Fruit fly (Drosophila melanogaster): ENCODE data around the gene CanA1.

CanA1 gene

dm6 chr3R:31060708-31061625 lies 21.8 kb downstream of the CanA1 start, which contains the start of gene dco (continued):
- peak; percentile 31; the same call in 1 of the 2 replicates for TF ChIP-seq ap (GFP tag; IDR thresholded peaks at IDR 0.05)
- TF ChIP-seq CG42726 (GFP tag; IDR thresholded peaks at IDR 0.05; ENCODE audit: partially characterized antibody): peak; percentile 69; the same call in 1 of the 2 replicates
- peak; percentile 76 for TF ChIP-seq CG10366 (GFP tag; IDR thresholded peaks at IDR 0.05)
- TF ChIP-seq CG14860 (GFP tag; IDR thresholded peaks at IDR 0.05; ENCODE audit: partially characterized antibody): no peak
- no peak for TF ChIP-seq CkIIα-i1 (GFP tag; IDR thresholded peaks at IDR 0.05)
- TF ChIP-seq NC2α (GFP tag; optimal IDR thresholded peaks at IDR 0.05): peak; percentile 26
- TF ChIP-seq CG10654 (GFP tag; optimal IDR thresholded peaks at IDR 0.05): peak; percentile 73
- TF ChIP-seq CG7987 (GFP tag; optimal IDR thresholded peaks at IDR 0.05): peak; percentile 81
- TF ChIP-seq gem (tag; optimal IDR thresholded peaks at IDR 0.05): peak; percentile 59
- peak; percentile 72 for TF ChIP-seq lilli (GFP tag; optimal IDR thresholded peaks at IDR 0.05)
- peak; percentile 34; the same call in 1 of the 2 replicates for TF ChIP-seq bowl (GFP tag; IDR thresholded peaks at IDR 0.05)
- TF ChIP-seq stwl (tag; optimal IDR thresholded peaks at IDR 0.05): peak; percentile 77
- TF ChIP-seq Sox100B (GFP tag; optimal IDR thresholded peaks at IDR 0.05): no peak
- peak; percentile 12 for TF ChIP-seq p53 (GFP tag; optimal IDR thresholded peaks at IDR 0.05)
- TF ChIP-seq CG33557 (GFP tag; optimal IDR thresholded peaks at IDR 0.05): no peak
- peak; percentile 32; the same call in 1 of the 2 replicates for TF ChIP-seq Bgb (GFP tag; IDR thresholded peaks at IDR 0.05; ENCODE audit: partially characterized antibody)
- peak in 1 of 2 experiments; percentile 53 for TF ChIP-seq insv (GFP tag; optimal IDR thresholded peaks at IDR 0.05)
- TF ChIP-seq corto (GFP tag; optimal IDR thresholded peaks at IDR 0.05): no peak
- TF ChIP-seq psq (GFP tag; optimal IDR thresholded peaks at IDR 0.05): no peak
- TF ChIP-seq dysf (GFP tag; IDR thresholded peaks at IDR 0.05): peak; percentile 87
- TF ChIP-seq oc (tag; optimal IDR thresholded peaks at IDR 0.05): no peak
- no peak for TF ChIP-seq usp (GFP tag; optimal IDR thresholded peaks at IDR 0.05)
- TF ChIP-seq maf-S (GFP tag; optimal IDR thresholded peaks at IDR 0.05): no peak
- TF ChIP-seq Mrtf (GFP tag; IDR thresholded peaks at IDR 0.05): peak; percentile 88
- TF ChIP-seq grn (GFP tag; optimal IDR thresholded peaks at IDR 0.05): no peak
- peak; percentile 61 for TF ChIP-seq CG15514 (GFP tag; optimal IDR thresholded peaks at IDR 0.05)
- TF ChIP-seq Optix (GFP tag; IDR thresholded peaks at IDR 0.05): peak; percentile 69; the same call in 2 of the 3 replicates
- peak; percentile 74 for TF ChIP-seq CG14710 (tag; optimal IDR thresholded peaks at IDR 0.05)
- TF ChIP-seq chif (GFP tag; optimal IDR thresholded peaks at IDR 0.05): peak; percentile 76 to 86
- no peak for TF ChIP-seq CG4282 (GFP tag; optimal IDR thresholded peaks at IDR 0.05)
- peak; percentile 75 for TF ChIP-seq CG1024 (GFP tag; IDR thresholded peaks at IDR 0.05)
- no peak for TF ChIP-seq Lim3 (GFP tag; IDR thresholded peaks at IDR 0.05)
- peak; percentile 49 for TF ChIP-seq ash1 (GFP tag; optimal IDR thresholded peaks at IDR 0.05)
- peak; percentile 97 for TF ChIP-seq cg (GFP tag; optimal IDR thresholded peaks at IDR 0.05)
- TF ChIP-seq lmd (GFP tag; IDR thresholded peaks at IDR 0.05): peak; percentile 88
- peak; percentile 88 for TF ChIP-seq Dip2 (GFP tag; IDR thresholded peaks at IDR 0.05)
- no peak for TF ChIP-seq mld (GFP tag; IDR thresholded peaks at IDR 0.05; ENCODE audit: partially characterized antibody)
- peak; percentile 93 for TF ChIP-seq CG8478 (optimal IDR thresholded peaks at IDR 0.05)
- no peak for TF ChIP-seq lov (optimal IDR thresholded peaks at IDR 0.05)
- TF ChIP-seq lov (GFP tag; IDR thresholded peaks at IDR 0.05): peak; percentile 76; the same call in 2 of the 3 replicates
- peak; percentile 70 for TF ChIP-seq ewg (GFP tag; optimal IDR thresholded peaks at IDR 0.05)
- peak; percentile 79; the same call in 2 of the 3 replicates for TF ChIP-seq CG34422 (GFP tag; IDR thresholded peaks at IDR 0.05)
- TF ChIP-seq gro (GFP tag; optimal IDR thresholded peaks at IDR 0.05): peak; percentile 63
- peak; percentile 67 for TF ChIP-seq lab (GFP tag; optimal IDR thresholded peaks at IDR 0.05)
- TF ChIP-seq cato (GFP tag; optimal IDR thresholded peaks at IDR 0.05; ENCODE audit: borderline replicate concordance): no peak
- TF ChIP-seq D19B (GFP tag; optimal IDR thresholded peaks at IDR 0.05): no peak
- TF ChIP-seq hth (optimal IDR thresholded peaks at IDR 0.05): no peak
- peak; percentile 80 for TF ChIP-seq tgo (GFP tag; IDR thresholded peaks at IDR 0.05)
- peak; percentile 13 for TF ChIP-seq pb (GFP tag; optimal IDR thresholded peaks at IDR 0.05)

Measured in whole organism, embryonic.